Worm (Caenorhabditis elegans) whole organism, L4 larva: ENCODE measurements around the gene nhr-17.

ENCODE experiments used
- F49E8.2 ChIP-seq: sonication (generic microtip); optimal IDR thresholded peaks from 2 replicates; lab custom pipeline; 2016; ENCODE audit warnings: missing compliant biosample characterization, mild to moderate bottlenecking, missing genetic modification characterization, borderline replicate concordance
- R02D3.7 ChIP-seq: fragments of 150-350 bp; sonication (generic microtip); optimal IDR thresholded peaks from 3 replicates; lab custom pipeline; 2014; ENCODE audit warnings: missing biosample characterization, missing genetic modification characterization
- T20F7.1 ChIP-seq: fragments of 200-800 bp; sonication (Bioruptor generic); optimal IDR thresholded peaks from 2 replicates; lab custom pipeline; 2018; ENCODE audit warnings: mild to moderate bottlenecking, missing genetic modification characterization, missing compliant biosample characterization
- Y105C5A.15 ChIP-seq: fragments of 200-800 bp; sonication (Bioruptor generic); IDR thresholded peaks from 2 replicates; pipeline ENCODE4 v1.3.6; 2022; ENCODE audit warnings: missing genetic modification characterization, missing compliant biosample characterization
- Y48G9A.11 ChIP-seq: fragments of 200-800 bp; sonication (Bioruptor generic); IDR thresholded peaks from 2 replicates; pipeline ENCODE4 v1.3.6; 2022; ENCODE audit warnings: missing genetic modification reagents, missing genetic modification characterization, missing compliant biosample characterization
- aha-1 ChIP-seq: fragments of 150-350 bp; peaks from one replicate; lab custom pipeline; 2014; ENCODE audit warnings: missing biosample characterization, missing genetic modification characterization
- attf-4 ChIP-seq: sonication (generic microtip); optimal IDR thresholded peaks from 3 replicates; lab custom pipeline; 2017; ENCODE audit warnings: missing biosample characterization, missing genetic modification characterization
- ceh-20 ChIP-seq: fragments of 200-800 bp; sonication (Bioruptor generic); IDR thresholded peaks from 2 replicates; pipeline ENCODE4 v1.3.6; 2022; ENCODE audit warnings: missing genetic modification reagents, missing genetic modification characterization, missing compliant biosample characterization
- ceh-44 ChIP-seq: fragments of 200-800 bp; sonication (Bioruptor generic); IDR thresholded peaks from 2 replicates; pipeline ENCODE4 v1.3.6; 2022; ENCODE audit warnings: missing genetic modification reagents, missing genetic modification characterization, missing compliant biosample characterization
- ceh-62 ChIP-seq: sonication (generic microtip); optimal IDR thresholded peaks from 2 replicates; lab custom pipeline; 2017; ENCODE audit warnings: missing biosample characterization, missing genetic modification characterization
- cey-2 ChIP-seq: sonication (generic microtip); optimal IDR thresholded peaks from 3 replicates; lab custom pipeline; 2017; ENCODE audit warnings: missing genetic modification characterization, mild to moderate bottlenecking, missing compliant biosample characterization, antibody characterized with exemption, borderline replicate concordance; ENCODE audit not compliant: insufficient read depth
- ctbp-1 ChIP-seq: fragments of 200-800 bp; sonication (Bioruptor generic); IDR thresholded peaks from 2 replicates; pipeline ENCODE4 v1.3.6; 2022; ENCODE audit warnings: missing genetic modification reagents, missing genetic modification characterization, missing compliant biosample characterization
- daf-16 ChIP-seq, 3 experiments: sonication (generic microtip); optimal IDR thresholded peaks; 2 replicates each; lab custom pipeline; 2016 to 2017; ENCODE audit warnings: missing genetic modification characterization in 3 of 3, missing genetic modification reagents in 3 of 3, mild to moderate bottlenecking in 2 of 3, missing compliant biosample characterization in 2 of 3, missing biosample characterization in 1 of 3, moderate library complexity in 1 of 3
- dmd-6 ChIP-seq: fragments of 200-800 bp; sonication (Bioruptor generic); IDR thresholded peaks from 2 replicates; pipeline ENCODE4 v1.3.6; 2022; ENCODE audit warnings: missing genetic modification reagents, missing genetic modification characterization, missing compliant biosample characterization
- dmd-9 ChIP-seq: fragments of 200-800 bp; sonication (Bioruptor generic); IDR thresholded peaks from 2 replicates; pipeline ENCODE4 v1.3.6; 2022; ENCODE audit warnings: missing genetic modification reagents, missing genetic modification characterization, missing compliant biosample characterization
- dpl-1 ChIP-seq: fragments of 150-350 bp; optimal IDR thresholded peaks from 2 replicates; lab custom pipeline; 2014; ENCODE audit warnings: missing biosample characterization, missing genetic modification reagents, missing genetic modification characterization
- duxl-1 ChIP-seq: sonication (generic microtip); optimal IDR thresholded peaks from 2 replicates; lab custom pipeline; 2016; ENCODE audit warnings: mild to moderate bottlenecking, missing genetic modification characterization, moderate library complexity, missing compliant biosample characterization; ENCODE audit not compliant: poor library complexity
- egl-27 ChIP-seq: sonication (generic microtip); optimal IDR thresholded peaks from 3 replicates; lab custom pipeline; 2017; ENCODE audit warnings: missing biosample characterization, missing genetic modification reagents, missing genetic modification characterization
- egl-43 ChIP-seq: fragments of 200-800 bp; sonication (Bioruptor generic); IDR thresholded peaks from 2 replicates; pipeline ENCODE4 v1.3.6; 2022; ENCODE audit warnings: missing genetic modification reagents, missing genetic modification characterization, missing compliant biosample characterization
- gei-8 ChIP-seq: fragments of 200-800 bp; sonication (Bioruptor generic); optimal IDR thresholded peaks from 2 replicates; lab custom pipeline; 2018; ENCODE audit warnings: mild to moderate bottlenecking, missing genetic modification characterization, missing compliant biosample characterization
- hif-1 ChIP-seq, 2 experiments: sonication (generic microtip); optimal IDR thresholded peaks; 2 replicates each; lab custom pipeline; 2016 to 2017; ENCODE audit warnings: missing compliant biosample characterization in 2 of 2, missing genetic modification characterization in 2 of 2, missing genetic modification reagents in 2 of 2, missing genotype in 2 of 2, mild to moderate bottlenecking in 1 of 2
- hlh-30 ChIP-seq: sonication (generic microtip); optimal IDR thresholded peaks from 2 replicates; lab custom pipeline; 2017; ENCODE audit warnings: antibody characterized with exemption, mild to moderate bottlenecking, missing genetic modification characterization, missing compliant biosample characterization; ENCODE audit not compliant: insufficient read depth
- hmg-1.1 ChIP-seq: fragments of 200-800 bp; sonication (Bioruptor generic); IDR thresholded peaks from 2 replicates; pipeline ENCODE4 v1.3.6; 2022; ENCODE audit warnings: missing genetic modification reagents, missing genetic modification characterization, missing compliant biosample characterization
- lim-7 ChIP-seq: fragments of 200-800 bp; sonication (Bioruptor generic); IDR thresholded peaks from 2 replicates; pipeline ENCODE4 v1.3.6; 2022; ENCODE audit warnings: missing genetic modification characterization, missing compliant biosample characterization
- lin-38 ChIP-seq: fragments of 200-800 bp; sonication (Bioruptor generic); IDR thresholded peaks from 2 replicates; pipeline ENCODE4 v1.3.6; 2022; ENCODE audit warnings: missing genetic modification reagents, missing genetic modification characterization, missing compliant biosample characterization
- lir-3 ChIP-seq: sonication (generic microtip); optimal IDR thresholded peaks from 2 replicates; lab custom pipeline; 2016; ENCODE audit warnings: mild to moderate bottlenecking, missing genetic modification characterization, missing compliant biosample characterization
- lsy-2 ChIP-seq, 2 experiments: fragments of 150-350 bp in 1 of 2; sonication (generic microtip) in 1 of 2; optimal IDR thresholded peaks; 2 replicates each; lab custom pipeline; 2014 to 2017; ENCODE audit warnings: missing biosample characterization in 2 of 2, missing genetic modification characterization in 2 of 2
- madf-5 ChIP-seq, 2 experiments: fragments of 200-800 bp; sonication (Bioruptor generic); IDR thresholded peaks; 2 replicates each; pipeline ENCODE4 v1.3.6; 2022; ENCODE audit warnings: missing compliant biosample characterization in 2 of 2, missing genetic modification characterization in 2 of 2
- mdl-1 ChIP-seq, 2 experiments: fragments of 150-350 bp in 1 of 2; sonication (generic microtip) in 1 of 2; optimal IDR thresholded peaks; 2 replicates each; lab custom pipeline; 2014 to 2017; ENCODE audit warnings: missing biosample characterization in 2 of 2, missing genetic modification characterization in 2 of 2
- mep-1 ChIP-seq: fragments of 150-350 bp; sonication (generic microtip); optimal IDR thresholded peaks from 3 replicates; lab custom pipeline; 2014; ENCODE audit warnings: missing biosample characterization, missing genetic modification characterization
- nhr-102 ChIP-seq: sonication (generic microtip); optimal IDR thresholded peaks from 2 replicates; lab custom pipeline; 2016; ENCODE audit warnings: mild to moderate bottlenecking, missing genetic modification characterization, moderate library complexity, missing compliant biosample characterization
- nhr-25 ChIP-seq: sonication (generic microtip); optimal IDR thresholded peaks from 2 replicates; lab custom pipeline; 2017; ENCODE audit warnings: missing genetic modification characterization, mild to moderate bottlenecking, missing compliant biosample characterization, antibody characterized with exemption, moderate library complexity, borderline replicate concordance; ENCODE audit not compliant: insufficient read depth
- nhr-48 ChIP-seq: sonication (generic microtip); optimal IDR thresholded peaks from 2 replicates; lab custom pipeline; 2016; ENCODE audit warnings: mild to moderate bottlenecking, missing genetic modification characterization, missing compliant biosample characterization
- nhr-77 ChIP-seq: fragments of 150-350 bp; optimal IDR thresholded peaks from 2 replicates; lab custom pipeline; 2014; ENCODE audit warnings: missing biosample characterization, missing genetic modification characterization
- php-3 ChIP-seq: fragments of 200-800 bp; sonication (Bioruptor generic); IDR thresholded peaks from 2 replicates; pipeline ENCODE4 v1.3.6; 2022; ENCODE audit warnings: missing genetic modification reagents, missing genetic modification characterization, missing compliant biosample characterization
- rbr-2 ChIP-seq: sonication (generic microtip); optimal IDR thresholded peaks from 2 replicates; lab custom pipeline; 2016; ENCODE audit warnings: missing genotype, missing genetic modification characterization, missing compliant biosample characterization
- sdz-12 ChIP-seq: fragments of 200-800 bp; sonication (Bioruptor generic); optimal IDR thresholded peaks from 2 replicates; lab custom pipeline; 2018; ENCODE audit warnings: mild to moderate bottlenecking, missing genetic modification characterization, missing compliant biosample characterization
- snpc-1.2 ChIP-seq: fragments of 200-800 bp; sonication (Bioruptor generic); IDR thresholded peaks from 2 replicates; pipeline ENCODE4 v1.3.6; 2022; ENCODE audit warnings: missing genetic modification reagents, missing genetic modification characterization, missing compliant biosample characterization
- spr-1 ChIP-seq: sonication (generic microtip); optimal IDR thresholded peaks from 2 replicates; lab custom pipeline; 2016; ENCODE audit warnings: mild to moderate bottlenecking, missing genetic modification characterization, missing compliant biosample characterization
- spr-3 ChIP-seq: fragments of 200-800 bp; sonication (Bioruptor generic); optimal IDR thresholded peaks from 2 replicates; lab custom pipeline; 2018; ENCODE audit warnings: mild to moderate bottlenecking, missing genetic modification characterization, missing compliant biosample characterization
- unc-39 ChIP-seq: sonication (generic microtip); optimal IDR thresholded peaks from 2 replicates; lab custom pipeline; 2017; ENCODE audit warnings: missing biosample characterization, missing genetic modification characterization
- zfp-3 ChIP-seq: fragments of 200-800 bp; sonication (Bioruptor generic); conservative IDR thresholded peaks from 2 replicates; pipeline ENCODE4 v1.3.6; 2022; ENCODE audit warnings: missing genetic modification reagents, missing genetic modification characterization, missing compliant biosample characterization
- zip-11 ChIP-seq: fragments of 200-800 bp; sonication (Bioruptor generic); IDR thresholded peaks from 2 replicates; pipeline ENCODE4 v1.3.6; 2022; ENCODE audit warnings: missing genetic modification characterization, missing compliant biosample characterization

The nhr-17 gene

DNA sequence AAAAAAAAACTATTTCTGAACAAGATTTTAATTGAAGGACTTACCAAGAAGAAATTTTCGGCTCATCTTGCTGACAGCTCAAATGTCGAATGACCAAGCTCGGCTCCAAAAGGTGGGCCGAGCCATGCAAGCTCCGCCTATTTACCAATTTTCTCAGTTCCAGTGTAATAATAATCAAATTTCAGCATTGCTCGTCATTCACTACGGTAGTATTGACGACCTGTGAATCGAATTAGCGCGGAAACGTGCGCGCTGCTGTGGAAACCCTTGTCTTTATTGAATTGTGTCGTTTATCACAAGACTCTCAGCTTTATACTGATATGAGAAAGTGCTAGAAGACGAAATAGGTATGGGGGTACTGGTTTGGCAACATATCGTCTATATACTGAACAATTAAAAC is 4.1 kb downstream of the nhr-17 start, which contains the start of gene nlp-76:
Gene nlp-76 (minus strand): TSS at position 367 of the 400 bp plus-strand sequence.
- TF ChIP-seq php-3 (GFP tag; lab: Robert Waterston, UW) (0 out of 2 replicates have a peak, but pooled peaks have one; percentile 21), egl-43 (0 out of 2 replicates have a peak, but pooled peaks have one; percentile 52), lin-38 (GFP tag; lab: Robert Waterston, UW) (0 out of 2 replicates have a peak, but pooled peaks have one; percentile 6), ceh-20 (GFP tag; lab: Robert Waterston, UW) (no peak), lim-7 (peak; percentile 61; the same call in 1 of the 2 replicates), hlh-30 (tag; lab: Kevin White, UChicago) (peak; percentile 56), hmg-1.1 (GFP tag; lab: Robert Waterston, UW) (0 out of 2 replicates have a peak, but pooled peaks have one; percentile 36), spr-3 (peak; percentile 39), rbr-2 (tag; lab: Kevin White, UChicago) (no peak), mep-1 (tag; lab: Kevin White, UChicago) (peak; percentile 41), daf-16 (GFP tag; optimal IDR thresholded peaks at IDR 0.05; lab: Kevin White, UChicago) (no peak), daf-16 (tag; optimal IDR thresholded peaks at IDR 0.05; lab: Kevin White, UChicago) (peak; percentile 41), lir-3 (tag; lab: Kevin White, UChicago) (no peak), sdz-12 (peak; percentile 15), aha-1 (tag; lab: Kevin White, UChicago) (peak; percentile 98), Y48G9A.11 (GFP tag; lab: Robert Waterston, UW) (no peak), zfp-3 (GFP tag; lab: Robert Waterston, UW) (0 out of 2 replicates have a peak, but pooled peaks have one; percentile 11), lsy-2 (tag; optimal IDR thresholded peaks at IDR 0.05; lab: Kevin White, UChicago) (peak in 1 of 2 experiments; percentile 37), dmd-9 (GFP tag; lab: Robert Waterston, UW) (peak; percentile 41; the same call in 1 of the 2 replicates)

- TF ChIP-seq nhr-77, result no peak
- peak; percentile 47 for TF ChIP-seq nhr-25 (tag; lab: Kevin White, UChicago)
- peak; percentile 95 for TF ChIP-seq aha-1 (tag; lab: Kevin White, UChicago)
- TF ChIP-seq duxl-1 (tag; lab: Kevin White, UChicago), result peak; percentile 10
- peak; percentile 21; the same call in 1 of the 2 replicates for TF ChIP-seq ctbp-1 (GFP tag; lab: Robert Waterston, UW)
These were observed 4.5 kb downstream of the nhr-17 start for ce11 chrX:12663114-12663513.

- TF ChIP-seq attf-4 (tag; lab: Kevin White, UChicago) (no peak), nhr-102 (tag; lab: Kevin White, UChicago) (peak; percentile 82), dmd-6 (GFP tag; lab: Robert Waterston, UW) (peak; percentile 57), nhr-48 (peak; percentile 81), Y48G9A.11 (GFP tag; lab: Robert Waterston, UW) (peak; percentile 53; the same call in 1 of the 2 replicates), F49E8.2 (tag; lab: Kevin White, UChicago) (peak; percentile 74), snpc-1.2 (GFP tag; lab: Robert Waterston, UW) (peak; percentile 92), dpl-1 (GFP tag; lab: Kevin White, UChicago) (no peak), lir-3 (tag; lab: Kevin White, UChicago) (peak; percentile 61), R02D3.7 (tag; lab: Kevin White, UChicago) (no peak), T20F7.1 (peak; percentile 29), dmd-9 (GFP tag; lab: Robert Waterston, UW) (peak; percentile 83; the same call in 1 of the 2 replicates), zfp-3 (GFP tag; lab: Robert Waterston, UW) (peak; percentile 68; the same call in 1 of the 2 replicates), egl-27 (tag; lab: Kevin White, UChicago) (no peak), spr-3 (peak; percentile 85), unc-39 (tag; lab: Kevin White, UChicago) (no peak), nhr-77 (no peak), gei-8 (GFP tag; lab: Kevin White, UChicago) (peak; percentile 73), cey-2 (tag; lab: Kevin White, UChicago) (peak; percentile 27), zip-11 (peak; percentile 57; the same call in 1 of the 2 replicates), ceh-44 (GFP tag; lab: Robert Waterston, UW) (peak; percentile 83; the same call in 1 of the 2 replicates), mdl-1 (tag; optimal IDR thresholded peaks at IDR 0.05; lab: Kevin White, UChicago) (peak; percentile 44 to 66), hif-1 (tag; optimal IDR thresholded peaks at IDR 0.05; lab: Kevin White, UChicago) (peak in 1 of 2 experiments; percentile 72), ceh-20 (GFP tag; lab: Robert Waterston, UW) (peak; percentile 73), madf-5 (GFP tag; IDR thresholded peaks at IDR 0.05; lab: Robert Waterston, UW) (peak in 1 of 2 experiments; percentile 75; a peak in 1 of 4 replicates), spr-1 (peak; percentile 69), lin-38 (GFP tag; lab: Robert Waterston, UW) (peak; percentile 66), ceh-62 (tag; lab: Kevin White, UChicago) (no peak), Y105C5A.15 (GFP tag; lab: Robert Waterston, UW) (peak; percentile 77; the same call in 1 of the 2 replicates)
These were observed 6.5 kb downstream of the nhr-17 start for ce11 chrX:12661091-12661526.
